Fruit fly (Drosophila melanogaster) whole organism, embryonic: ENCODE results near the gene Nulp1.

ENCODE experiments used
- ATbp ChIP-seq: fragments of 200-800 bp; sonication (Bioruptor generic); optimal IDR thresholded peaks from 2 replicates; lab custom pipeline; 2017; ENCODE audit warnings: missing biosample characterization, mild to moderate bottlenecking, missing genetic modification characterization, missing genetic modification reagents
- Asciz ChIP-seq: fragments of 200-800 bp; sonication (Bioruptor generic); optimal IDR thresholded peaks from 2 replicates; lab custom pipeline; 2017; ENCODE audit warnings: missing biosample characterization, mild to moderate bottlenecking, missing genetic modification characterization, missing genetic modification reagents
- Atf6 ChIP-seq: fragments of 200-800 bp; sonication (Bioruptor generic); IDR thresholded peaks from 2 replicates; pipeline ENCODE4 v1.3.6; 2022; ENCODE audit warnings: missing biosample characterization, missing genetic modification characterization
- CG10147 ChIP-seq: fragments of 200-800 bp; sonication (Bioruptor generic); optimal IDR thresholded peaks from 2 replicates; lab custom pipeline; 2019; ENCODE audit warnings: missing biosample characterization, mild to moderate bottlenecking, missing genetic modification characterization, moderate library complexity
- CG10209 ChIP-seq: fragments of 200-800 bp; sonication (Bioruptor generic); optimal IDR thresholded peaks from 3 replicates; lab custom pipeline; 2017; ENCODE audit warnings: missing biosample characterization, mild to moderate bottlenecking, missing genetic modification characterization, missing genetic modification reagents
- CG11456 ChIP-seq: fragments of 200-800 bp; sonication (Bioruptor generic); IDR thresholded peaks from 3 replicates; pipeline ENCODE4 v1.3.6; 2022; ENCODE audit warnings: missing biosample characterization, missing genetic modification characterization
- CG12299 ChIP-seq: fragments of 200-800 bp; sonication (Bioruptor generic); optimal IDR thresholded peaks from 2 replicates; lab custom pipeline; 2018; ENCODE audit warnings: missing biosample characterization, mild to moderate bottlenecking, missing genetic modification characterization
- CG13775 ChIP-seq: fragments of 200-800 bp; sonication (Bioruptor generic); optimal IDR thresholded peaks from 3 replicates; lab custom pipeline; 2017; ENCODE audit warnings: missing biosample characterization, mild to moderate bottlenecking, missing genetic modification characterization
- CG2120 ChIP-seq: fragments of 200-800 bp; sonication (Bioruptor generic); optimal IDR thresholded peaks from 3 replicates; lab custom pipeline; 2016; ENCODE audit warnings: missing biosample characterization, missing genetic modification characterization
- CG2678 ChIP-seq: fragments of 200-800 bp; sonication (Bioruptor generic); optimal IDR thresholded peaks from 3 replicates; lab custom pipeline; 2019; ENCODE audit warnings: missing biosample characterization, mild to moderate bottlenecking, missing genetic modification characterization, moderate library complexity
- CG2889 ChIP-seq: fragments of 200-800 bp; sonication (Bioruptor generic); IDR thresholded peaks from 3 replicates; pipeline ENCODE4 v1.3.6; 2022; ENCODE audit warnings: missing biosample characterization, missing genetic modification characterization
- CG31224 ChIP-seq: fragments of 200-800 bp; sonication (Bioruptor generic); IDR thresholded peaks from 2 replicates; pipeline ENCODE4 v1.3.6; 2022; ENCODE audit warnings: missing biosample characterization, missing genetic modification characterization
- CG31365 ChIP-seq: fragments of 200-800 bp; sonication (Bioruptor generic); optimal IDR thresholded peaks from 2 replicates; lab custom pipeline; 2018; ENCODE audit warnings: missing biosample characterization, mild to moderate bottlenecking, missing genetic modification characterization
- CG32767 ChIP-seq: fragments of 200-800 bp; sonication (Bioruptor generic); IDR thresholded peaks from 2 replicates; pipeline ENCODE4 v1.3.6; 2022; ENCODE audit warnings: missing biosample characterization, missing genetic modification characterization
- CG3281 ChIP-seq: fragments of 200-800 bp; sonication (Bioruptor generic); optimal IDR thresholded peaks from 3 replicates; lab custom pipeline; 2017; ENCODE audit warnings: missing biosample characterization, mild to moderate bottlenecking, missing genetic modification characterization
- CG4328 ChIP-seq: fragments of 200-800 bp; sonication (Bioruptor generic); optimal IDR thresholded peaks from 3 replicates; lab custom pipeline; 2017; ENCODE audit warnings: missing biosample characterization, missing genetic modification reagents, missing genetic modification characterization
- CG4707 ChIP-seq: fragments of 200-800 bp; sonication (Bioruptor generic); optimal IDR thresholded peaks from 2 replicates; lab custom pipeline; 2018; ENCODE audit warnings: missing biosample characterization, mild to moderate bottlenecking, missing genetic modification characterization, moderate library complexity
- CG5245 ChIP-seq: fragments of 200-800 bp; sonication (Bioruptor generic); optimal IDR thresholded peaks from 3 replicates; lab custom pipeline; 2016; ENCODE audit warnings: missing biosample characterization, missing genetic modification characterization
- CG7987 ChIP-seq: fragments of 200-800 bp; sonication (Bioruptor generic); optimal IDR thresholded peaks from 2 replicates; lab custom pipeline; 2018; ENCODE audit warnings: missing biosample characterization, mild to moderate bottlenecking, missing genetic modification characterization, moderate library complexity
- Dip3 ChIP-seq: fragments of 200-800 bp; sonication (Bioruptor generic); optimal IDR thresholded peaks from 3 replicates; lab custom pipeline; 2016; ENCODE audit warnings: missing biosample characterization, missing genetic modification characterization
- Dll ChIP-seq: fragments of 200-800 bp; sonication (Bioruptor generic); IDR thresholded peaks from 4 replicates; pipeline ENCODE4 v1.3.6; 2022; ENCODE audit warnings: missing biosample characterization, missing genetic modification characterization; ENCODE audit not compliant: partially characterized antibody
- Elba2 ChIP-seq: fragments of 200-800 bp; sonication (Bioruptor generic); optimal IDR thresholded peaks from 3 replicates; lab custom pipeline; 2016; ENCODE audit warnings: missing biosample characterization, missing genetic modification characterization
- Hmr ChIP-seq: fragments of 200-800 bp; sonication (Bioruptor generic); optimal IDR thresholded peaks from 3 replicates; lab custom pipeline; 2017; ENCODE audit warnings: mild to moderate bottlenecking, missing biosample characterization, missing genetic modification reagents, missing genetic modification characterization
- Hr51 ChIP-seq, 2 experiments: fragments of 200-800 bp; sonication (Bioruptor generic); optimal IDR thresholded peaks; 2 replicates in 1 of 2; 3 replicates in 1 of 2; lab custom pipeline; 2016 to 2018; ENCODE audit warnings: missing biosample characterization in 2 of 2, missing genetic modification characterization in 2 of 2, mild to moderate bottlenecking in 1 of 2, moderate library complexity in 1 of 2
- Hsf ChIP-seq: fragments of 200-800 bp; sonication (Bioruptor generic); optimal IDR thresholded peaks from 3 replicates; lab custom pipeline; 2016; ENCODE audit warnings: missing biosample characterization, missing genetic modification characterization
- Jarid2 ChIP-seq: fragments of 200-800 bp; sonication (Bioruptor generic); optimal IDR thresholded peaks from 3 replicates; lab custom pipeline; 2017; ENCODE audit warnings: mild to moderate bottlenecking, missing biosample characterization, missing genetic modification reagents, missing genetic modification characterization
- Myb ChIP-seq: fragments of 200-800 bp; sonication (Bioruptor generic); optimal IDR thresholded peaks from 2 replicates; lab custom pipeline; 2016; ENCODE audit warnings: missing biosample characterization, missing genetic modification characterization
- NC2α ChIP-seq: fragments of 200-800 bp; sonication (Bioruptor generic); optimal IDR thresholded peaks from 2 replicates; lab custom pipeline; 2016; ENCODE audit warnings: missing biosample characterization, missing genetic modification characterization
- Oaz ChIP-seq: fragments of 200-800 bp; sonication (Bioruptor generic); IDR thresholded peaks from 2 replicates; pipeline ENCODE4 v1.3.6; 2022; ENCODE audit warnings: missing biosample characterization, missing genetic modification characterization
- Pdp1 ChIP-seq, 2 experiments: fragments of 200-800 bp; sonication (Bioruptor generic); optimal IDR thresholded peaks; 3 replicates each; lab custom pipeline; 2016; ENCODE audit warnings: missing biosample characterization in 2 of 2, missing genetic modification characterization in 2 of 2, mild to moderate bottlenecking in 1 of 2, moderate library complexity in 1 of 2
- Rfx ChIP-seq: fragments of 200-800 bp; sonication (Bioruptor generic); IDR thresholded peaks from 2 replicates; pipeline ENCODE4 v1.3.6; 2022; ENCODE audit warnings: missing biosample characterization, missing genetic modification characterization
- Xbp1 ChIP-seq: fragments of 200-800 bp; sonication (Bioruptor generic); optimal IDR thresholded peaks from 3 replicates; lab custom pipeline; 2016; ENCODE audit warnings: missing biosample characterization, mild to moderate bottlenecking, missing genetic modification characterization
- YL-1 ChIP-seq: fragments of 200-800 bp; sonication (Bioruptor generic); optimal IDR thresholded peaks from 3 replicates; lab custom pipeline; 2017; ENCODE audit warnings: missing biosample characterization, mild to moderate bottlenecking, missing genetic modification characterization
- abd-A ChIP-seq: fragments of 200-800 bp; sonication (Bioruptor generic); optimal IDR thresholded peaks from 3 replicates; lab custom pipeline; 2019; ENCODE audit warnings: missing biosample characterization, mild to moderate bottlenecking, missing genetic modification characterization, moderate library complexity
- btn ChIP-seq: fragments of 200-800 bp; sonication (Bioruptor generic); optimal IDR thresholded peaks from 2 replicates; lab custom pipeline; 2016; ENCODE audit warnings: missing biosample characterization, missing genetic modification characterization
- chn ChIP-seq: fragments of 200-800 bp; sonication (Bioruptor generic); optimal IDR thresholded peaks from 2 replicates; lab custom pipeline; 2016; ENCODE audit warnings: missing biosample characterization, missing genetic modification characterization
- dmrt99B ChIP-seq: fragments of 200-800 bp; sonication (Bioruptor generic); optimal IDR thresholded peaks from 2 replicates; lab custom pipeline; 2018; ENCODE audit warnings: missing biosample characterization, mild to moderate bottlenecking, missing genetic modification characterization, moderate library complexity
- dpn ChIP-seq, 2 experiments: fragments of 200-800 bp; sonication (Bioruptor generic); optimal IDR thresholded peaks; 3 replicates each; lab custom pipeline; 2016; ENCODE audit warnings: missing biosample characterization in 2 of 2, missing genetic modification characterization in 2 of 2
- ems ChIP-seq: fragments of 200-800 bp; sonication (Bioruptor generic); optimal IDR thresholded peaks from 3 replicates; lab custom pipeline; 2016; ENCODE audit warnings: missing biosample characterization, missing genetic modification characterization
- ewg ChIP-seq: fragments of 200-800 bp; sonication (Bioruptor generic); optimal IDR thresholded peaks from 3 replicates; lab custom pipeline; 2017; ENCODE audit warnings: mild to moderate bottlenecking, missing biosample characterization, missing genetic modification reagents, missing genetic modification characterization
- fd102C ChIP-seq: fragments of 200-800 bp; sonication (Bioruptor generic); optimal IDR thresholded peaks from 2 replicates; lab custom pipeline; 2018; ENCODE audit warnings: missing biosample characterization, mild to moderate bottlenecking, missing genetic modification characterization, moderate library complexity
- gcm2 ChIP-seq: fragments of 200-800 bp; sonication (Bioruptor generic); optimal IDR thresholded peaks from 2 replicates; lab custom pipeline; 2016; ENCODE audit warnings: missing biosample characterization, missing genetic modification characterization
- jigr1 ChIP-seq: fragments of 200-800 bp; sonication (Bioruptor generic); IDR thresholded peaks from 3 replicates; pipeline ENCODE4 v1.3.6; 2022; ENCODE audit warnings: missing biosample characterization, missing genetic modification characterization
- ken ChIP-seq: fragments of 200-800 bp; sonication (Bioruptor generic); IDR thresholded peaks from 3 replicates; pipeline ENCODE4 v1.3.6; 2022; ENCODE audit warnings: missing biosample characterization, missing genetic modification characterization
- lov ChIP-seq, 2 experiments: fragments of 200-800 bp in 1 of 2; fragments of >200 bp in 1 of 2; sonication (Bioruptor generic) in 1 of 2; IDR thresholded peaks in 1 of 2; optimal IDR thresholded peaks in 1 of 2; 2 replicates in 1 of 2; 3 replicates in 1 of 2; pipeline versions ENCODE4 v1.3.6 to Lab custom; 2017 to 2022; ENCODE audit warnings: missing biosample characterization in 1 of 2, missing genetic modification characterization in 1 of 2
- mirr ChIP-seq: fragments of 200-800 bp; sonication (Bioruptor generic); optimal IDR thresholded peaks from 3 replicates; lab custom pipeline; 2018; ENCODE audit warnings: missing biosample characterization, mild to moderate bottlenecking, missing genetic modification characterization
- schlank ChIP-seq: fragments of 200-800 bp; sonication (Bioruptor generic); optimal IDR thresholded peaks from 2 replicates; lab custom pipeline; 2018; ENCODE audit warnings: missing biosample characterization, mild to moderate bottlenecking, missing genetic modification characterization
- sob ChIP-seq: fragments of 200-800 bp; sonication (Bioruptor generic); IDR thresholded peaks from 2 replicates; pipeline ENCODE4 v1.3.6; 2022; ENCODE audit warnings: missing biosample characterization, missing genetic modification characterization
- sqz ChIP-seq: fragments of 200-800 bp; sonication (Bioruptor generic); optimal IDR thresholded peaks from 3 replicates; lab custom pipeline; 2018; ENCODE audit warnings: missing biosample characterization, mild to moderate bottlenecking, missing genetic modification characterization
- ssp ChIP-seq: fragments of 200-800 bp; sonication (Bioruptor generic); IDR thresholded peaks from 2 replicates; pipeline ENCODE4 v1.3.6; 2022; ENCODE audit warnings: missing biosample characterization, missing genetic modification characterization

Nulp1 gene

dm6 chr3L:8081822-8082221 lies 28.3 kb upstream of the Nulp1 start (continued):
- no peak for TF ChIP-seq CG11456 (GFP tag; lab: Robert Waterston, UW)
- no peak for TF ChIP-seq lov (optimal IDR thresholded peaks at IDR 0.05; lab: Kevin White, UChicago)
- TF ChIP-seq lov (GFP tag; IDR thresholded peaks at IDR 0.05; lab: Robert Waterston, UW), result no peak; the same call in 2 of the 3 replicates
- peak; percentile 17 for TF ChIP-seq schlank (tag; lab: Kevin White, UChicago)
- peak; percentile 40 for TF ChIP-seq dmrt99B
- peak; percentile 78 for TF ChIP-seq CG7987 (GFP tag; lab: Kevin White, UChicago)
- TF ChIP-seq sob (GFP tag; lab: Robert Waterston, UW), result peak; percentile 66
- no peak for TF ChIP-seq NC2α
- peak; percentile 42 for TF ChIP-seq CG2678
- TF ChIP-seq chn (GFP tag; lab: Kevin White, UChicago), result peak; percentile 42
- peak; percentile 6 for TF ChIP-seq ems
- TF ChIP-seq Hsf (GFP tag; lab: Kevin White, UChicago), result peak; percentile 26
- TF ChIP-seq sqz (GFP tag; lab: Kevin White, UChicago), result peak; percentile 56
- peak in 1 of 2 experiments; percentile 49 for TF ChIP-seq Hr51 (GFP tag; optimal IDR thresholded peaks at IDR 0.05; lab: Kevin White, UChicago)
- TF ChIP-seq CG13775 (GFP tag; lab: Kevin White, UChicago), result no peak
- TF ChIP-seq dpn (GFP tag; optimal IDR thresholded peaks at IDR 0.05; lab: Kevin White, UChicago), result peak; percentile 13 to 42
- no peak for TF ChIP-seq CG32767 (GFP tag; lab: Robert Waterston, UW)
- peak; percentile 46 for TF ChIP-seq ATbp (GFP tag; lab: Kevin White, UChicago)
- peak; percentile 15 for TF ChIP-seq gcm2
- no peak for TF ChIP-seq fd102C (GFP tag; lab: Kevin White, UChicago)
- no peak for TF ChIP-seq Oaz (GFP tag; lab: Robert Waterston, UW)
- TF ChIP-seq CG10147 (GFP tag; lab: Kevin White, UChicago), result peak; percentile 31
- TF ChIP-seq Rfx (GFP tag; lab: Robert Waterston, UW), result peak; percentile 72; the same call in 1 of the 2 replicates
- TF ChIP-seq ewg (GFP tag; lab: Kevin White, UChicago), result peak; percentile 55
- no peak for TF ChIP-seq Xbp1 (GFP tag; lab: Kevin White, UChicago)
- TF ChIP-seq Dll (GFP tag; lab: Robert Waterston, UW), result peak; percentile 48; the same call in 1 of the 4 replicates
- TF ChIP-seq CG3281 (GFP tag; lab: Kevin White, UChicago), result peak; percentile 37
- TF ChIP-seq Pdp1 (GFP tag; optimal IDR thresholded peaks at IDR 0.05; lab: Kevin White, UChicago), result peak in 1 of 2 experiments; percentile 61
- peak; percentile 56 for TF ChIP-seq CG2120 (GFP tag; lab: Kevin White, UChicago)
- peak; percentile 75 for TF ChIP-seq mirr
- peak; percentile 54 for TF ChIP-seq abd-A
- TF ChIP-seq Jarid2 (GFP tag; lab: Kevin White, UChicago), result peak; percentile 63
- no peak for TF ChIP-seq Dip3 (GFP tag; lab: Kevin White, UChicago)
- peak; percentile 51 for TF ChIP-seq YL-1
- TF ChIP-seq CG5245, result no peak
- TF ChIP-seq jigr1 (GFP tag; lab: Robert Waterston, UW), result no peak
- TF ChIP-seq ssp, result no peak
- peak; percentile 57 for TF ChIP-seq CG12299 (tag; lab: Kevin White, UChicago)
- TF ChIP-seq Elba2, result no peak
- no peak for TF ChIP-seq CG31224 (GFP tag; lab: Robert Waterston, UW)
- peak; percentile 0 for TF ChIP-seq Asciz (GFP tag; lab: Kevin White, UChicago)
- peak; percentile 44 for TF ChIP-seq CG4707 (GFP tag; lab: Kevin White, UChicago)
- TF ChIP-seq ken, result no peak
- peak; percentile 11 for TF ChIP-seq Myb (GFP tag; lab: Kevin White, UChicago)
- peak; percentile 19 for TF ChIP-seq CG4328 (GFP tag; lab: Kevin White, UChicago)
- peak; percentile 29 for TF ChIP-seq CG10209 (GFP tag; lab: Kevin White, UChicago)
- TF ChIP-seq CG2889, result no peak
- peak; percentile 64 for TF ChIP-seq CG31365 (tag; lab: Kevin White, UChicago)
- peak; percentile 69 for TF ChIP-seq Hmr (GFP tag; lab: Kevin White, UChicago)
- no peak for TF ChIP-seq btn (GFP tag; lab: Kevin White, UChicago)
- peak; percentile 55; the same call in 1 of the 2 replicates for TF ChIP-seq Atf6 (GFP tag; lab: Robert Waterston, UW)
